Fruit fly (Drosophila melanogaster): ENCODE data around the gene fng.

fng gene

DNA sequence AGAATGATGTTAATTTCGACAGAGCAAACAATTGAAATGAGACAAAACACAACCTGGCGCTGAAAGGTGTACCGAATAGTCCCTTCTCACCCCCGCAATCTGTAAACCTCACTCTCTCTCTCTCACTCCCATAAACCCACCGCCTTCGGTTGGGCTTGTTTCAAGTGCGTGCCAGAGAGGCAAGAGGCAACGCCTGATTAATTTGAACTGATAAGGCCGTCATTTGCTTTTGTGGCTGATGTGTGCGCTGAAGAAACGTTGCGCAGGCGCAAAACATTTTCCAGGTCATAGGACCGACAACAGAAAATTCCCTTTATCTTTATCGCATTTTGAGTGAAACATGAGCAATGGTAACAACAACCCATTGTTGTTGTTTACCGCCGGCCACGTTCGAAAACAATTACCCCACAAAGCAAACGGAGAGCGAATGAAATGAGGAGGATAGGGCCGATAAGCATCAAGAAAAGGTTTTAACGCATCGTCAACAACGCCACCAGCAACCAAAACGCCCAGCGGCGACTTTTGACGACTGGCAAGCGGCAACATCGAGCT is 27.0 kb downstream of the fng start (continued):
- TF ChIP-seq p53 (GFP tag; optimal IDR thresholded peaks at IDR 0.05) (no peak), unpg (GFP tag; optimal IDR thresholded peaks at IDR 0.05) (no peak), Opbp (GFP tag; IDR thresholded peaks at IDR 0.05; ENCODE audit: partially characterized antibody) (no peak), ac (GFP tag; optimal IDR thresholded peaks at IDR 0.05) (peak; percentile 44), Bdp1 (GFP tag; optimal IDR thresholded peaks at IDR 0.05) (no peak), pan (optimal IDR thresholded peaks at IDR 0.05) (no peak), pan (GFP tag; optimal IDR thresholded peaks at IDR 0.05 in 1 of 2, IDR thresholded peaks at IDR 0.05 in 1 of 2) (no peak), E2f1 (GFP tag; IDR thresholded peaks at IDR 0.05) (no peak), CG1792 (GFP tag; optimal IDR thresholded peaks at IDR 0.05) (no peak), pnt (GFP tag; optimal IDR thresholded peaks at IDR 0.05) (no peak), CG12744 (GFP tag; optimal IDR thresholded peaks at IDR 0.05) (no peak), tna (GFP tag; IDR thresholded peaks at IDR 0.05; ENCODE audit: partially characterized antibody) (no peak), CG31224 (GFP tag; IDR thresholded peaks at IDR 0.05) (no peak), repo (GFP tag; optimal IDR thresholded peaks at IDR 0.05) (no peak), jing (GFP tag; optimal IDR thresholded peaks at IDR 0.05) (no peak), CG13296 (GFP tag; optimal IDR thresholded peaks at IDR 0.05) (no peak), chif (GFP tag; optimal IDR thresholded peaks at IDR 0.05) (no peak), CG1832 (GFP tag; optimal IDR thresholded peaks at IDR 0.05) (peak; percentile 74), luna (GFP tag; optimal IDR thresholded peaks at IDR 0.05) (no peak), ATbp (GFP tag; optimal IDR thresholded peaks at IDR 0.05) (peak; percentile 28), CG10565 (GFP tag; optimal IDR thresholded peaks at IDR 0.05) (no peak), Ets65A (GFP tag) (no peak), mld (GFP tag; IDR thresholded peaks at IDR 0.05; ENCODE audit: partially characterized antibody) (no peak), sc (optimal IDR thresholded peaks at IDR 0.05) (no peak), sc (GFP tag; optimal IDR thresholded peaks at IDR 0.05) (peak; percentile 31), wdn (GFP tag; IDR thresholded peaks at IDR 0.05) (no peak), cas (GFP tag; IDR thresholded peaks at IDR 0.05) (no peak), croc (GFP tag; conservative IDR thresholded peaks at IDR 0.05) (no peak), fd64A (GFP tag; optimal IDR thresholded peaks at IDR 0.05) (peak; percentile 48), zen (tag; optimal IDR thresholded peaks at IDR 0.05) (peak; percentile 47), CG12219 (GFP tag; optimal IDR thresholded peaks at IDR 0.05) (no peak), dpn (GFP tag; optimal IDR thresholded peaks at IDR 0.05) (no peak), CG17186 (GFP tag; optimal IDR thresholded peaks at IDR 0.05) (no peak), CG17612 (GFP tag; IDR thresholded peaks at IDR 0.05) (no peak), CG8944 (GFP tag; optimal IDR thresholded peaks at IDR 0.05) (no peak), CG7372 (GFP tag; IDR thresholded peaks at IDR 0.05) (no peak), ro (GFP tag; IDR thresholded peaks at IDR 0.05) (no peak), Spps (tag; optimal IDR thresholded peaks at IDR 0.05) (no peak), CG11695 (GFP tag; IDR thresholded peaks at IDR 0.05) (no peak), Sin3A (optimal IDR thresholded peaks at IDR 0.05) (no peak), CG1602 (GFP tag; optimal IDR thresholded peaks at IDR 0.05) (no peak), CG1024 (GFP tag; IDR thresholded peaks at IDR 0.05) (no peak), Usf (GFP tag; optimal IDR thresholded peaks at IDR 0.05) (no peak), insv (GFP tag; optimal IDR thresholded peaks at IDR 0.05) (peak in 1 of 2 experiments; percentile 7), Poxn (GFP tag; IDR thresholded peaks at IDR 0.05) (no peak), CG3281 (GFP tag; optimal IDR thresholded peaks at IDR 0.05) (no peak), disco-r (GFP tag; optimal IDR thresholded peaks at IDR 0.05) (no peak), tx (GFP tag; optimal IDR thresholded peaks at IDR 0.05) (no peak), Sry-δ (GFP tag; optimal IDR thresholded peaks at IDR 0.05) (no peak), Dek (tag; optimal IDR thresholded peaks at IDR 0.05) (no peak), CG18599 (GFP tag; optimal IDR thresholded peaks at IDR 0.05) (no peak), dan (GFP tag; IDR thresholded peaks at IDR 0.05) (no peak), ems (GFP tag; optimal IDR thresholded peaks at IDR 0.05) (no peak)

Measured in whole organism, embryonic.